Fruit fly (Drosophila melanogaster): ENCODE data around the gene CG14506.
A peak's percentile ranks its signal among the peaks of the same experiment; 100 is the strongest.

CG14506 gene

DNA sequence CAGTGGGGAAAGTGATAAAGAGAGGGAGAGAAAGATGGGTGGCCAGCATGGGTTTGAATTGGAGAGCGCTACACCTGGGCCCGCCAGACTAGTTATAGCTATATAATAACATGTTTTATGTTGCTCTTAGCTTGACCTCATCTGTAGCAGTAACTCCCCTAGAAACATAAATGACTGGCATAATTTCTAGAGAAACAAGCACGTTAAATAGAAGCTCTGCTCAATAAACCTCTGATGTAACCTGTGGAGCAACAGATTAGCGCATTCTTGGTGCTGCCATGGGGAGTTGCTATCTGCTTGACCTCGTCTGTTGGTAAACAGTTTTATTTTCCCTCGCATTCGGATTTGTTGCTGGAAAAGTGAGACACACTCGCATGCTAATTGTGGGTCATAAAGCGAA is 21.7 kb upstream of the CG14506 start (continued):
- TF ChIP-seq kni (GFP tag; optimal IDR thresholded peaks at IDR 0.05) (peak; percentile 31), CG14860 (GFP tag; IDR thresholded peaks at IDR 0.05; ENCODE audit: partially characterized antibody) (no peak), Bgb (GFP tag; IDR thresholded peaks at IDR 0.05; ENCODE audit: partially characterized antibody) (no peak), Hey (tag; optimal IDR thresholded peaks at IDR 0.05) (peak; percentile 17), CG14050 (GFP tag; IDR thresholded peaks at IDR 0.05) (peak; percentile 46; the same call in 1 of the 3 replicates), ci (GFP tag; IDR thresholded peaks at IDR 0.05) (peak; percentile 80), E2f1 (GFP tag; IDR thresholded peaks at IDR 0.05) (peak; percentile 47; the same call in 1 of the 2 replicates), CG11247 (GFP tag; IDR thresholded peaks at IDR 0.05) (peak; percentile 15; the same call in 1 of the 2 replicates), gce (GFP tag; IDR thresholded peaks at IDR 0.05) (0 out of 3 replicates have a peak, but pooled peaks have one; percentile 42), CG4707 (GFP tag; optimal IDR thresholded peaks at IDR 0.05) (peak; percentile 22), pzg (GFP tag; optimal IDR thresholded peaks at IDR 0.05) (no peak), CG33213 (GFP tag; optimal IDR thresholded peaks at IDR 0.05) (no peak), hb (GFP tag; IDR thresholded peaks at IDR 0.05; ENCODE audit: partially characterized antibody) (no peak), prd (optimal IDR thresholded peaks at IDR 0.05) (no peak), prd (GFP tag; IDR thresholded peaks at IDR 0.05) (peak; percentile 74), CG3995 (GFP tag; optimal IDR thresholded peaks at IDR 0.05) (no peak), Sry-δ (GFP tag; optimal IDR thresholded peaks at IDR 0.05) (no peak), CG6765 (GFP tag; optimal IDR thresholded peaks at IDR 0.05) (peak; percentile 53), abd-A (tag; optimal IDR thresholded peaks at IDR 0.05) (no peak), CG16813 (GFP tag; IDR thresholded peaks at IDR 0.05; ENCODE audit: partially characterized antibody) (no peak), danr (GFP tag; IDR thresholded peaks at IDR 0.05) (0 out of 2 replicates have a peak, but pooled peaks have one; percentile 43), bigmax (GFP tag; optimal IDR thresholded peaks at IDR 0.05) (no peak), Nf-YC (tag; optimal IDR thresholded peaks at IDR 0.05) (peak; percentile 49), grn (GFP tag; optimal IDR thresholded peaks at IDR 0.05) (no peak), CG18476 (GFP tag; optimal IDR thresholded peaks at IDR 0.05) (no peak), zfh2 (GFP tag; optimal IDR thresholded peaks at IDR 0.05) (peak; percentile 43), CG7357 (GFP tag; IDR thresholded peaks at IDR 0.05) (peak; percentile 60; the same call in 1 of the 3 replicates), Hr3 (GFP tag; optimal IDR thresholded peaks at IDR 0.05) (peak; percentile 14), vvl (GFP tag; IDR thresholded peaks at IDR 0.05) (peak; percentile 77), zf30C (GFP tag; optimal IDR thresholded peaks at IDR 0.05) (no peak), cas (GFP tag; IDR thresholded peaks at IDR 0.05) (no peak), CG13296 (GFP tag; optimal IDR thresholded peaks at IDR 0.05) (peak; percentile 39), sd (tag; optimal IDR thresholded peaks at IDR 0.05) (peak; percentile 72), CG14441 (GFP tag; IDR thresholded peaks at IDR 0.05) (0 out of 2 replicates have a peak, but pooled peaks have one; percentile 33), chn (GFP tag; optimal IDR thresholded peaks at IDR 0.05) (peak; percentile 45), CG2199 (GFP tag; IDR thresholded peaks at IDR 0.05) (no peak), Stat92E (GFP tag; optimal IDR thresholded peaks at IDR 0.05) (no peak), CG9817 (tag; optimal IDR thresholded peaks at IDR 0.05) (peak; percentile 77), CG8281 (tag; optimal IDR thresholded peaks at IDR 0.05) (peak; percentile 61), ken (GFP tag; IDR thresholded peaks at IDR 0.05) (peak; percentile 52; the same call in 2 of the 3 replicates), Atf6 (GFP tag; IDR thresholded peaks at IDR 0.05) (peak; percentile 57; the same call in 1 of the 2 replicates), sim (GFP tag; IDR thresholded peaks at IDR 0.05) (peak; percentile 19; the same call in 1 of the 2 replicates), Hand (GFP tag; optimal IDR thresholded peaks at IDR 0.05) (no peak), CG4282 (GFP tag; optimal IDR thresholded peaks at IDR 0.05) (no peak), slou (GFP tag; optimal IDR thresholded peaks at IDR 0.05) (no peak), hbn (GFP tag; IDR thresholded peaks at IDR 0.05; ENCODE audit: partially characterized antibody) (no peak), tna (GFP tag; IDR thresholded peaks at IDR 0.05; ENCODE audit: partially characterized antibody) (no peak), NfI (GFP tag; optimal IDR thresholded peaks at IDR 0.05) (peak; percentile 51), h (optimal IDR thresholded peaks at IDR 0.05) (no peak), CG10462 (GFP tag; optimal IDR thresholded peaks at IDR 0.05) (no peak), CG34224 (GFP tag; IDR thresholded peaks at IDR 0.05; ENCODE audit: partially characterized antibody) (no peak)

Data from whole organism, embryonic.